Fruit fly (Drosophila melanogaster) whole organism, embryonic: Measurements from ENCODE around the gene asl.

Experiments used
- Bdp1 ChIP-seq: fragments of 200-800 bp; sonication (Bioruptor generic); optimal IDR thresholded peaks from 3 replicates; lab custom pipeline; 2016; ENCODE audit warnings: missing biosample characterization, missing genetic modification characterization
- CG10267 ChIP-seq: fragments of 200-800 bp; sonication (Bioruptor generic); optimal IDR thresholded peaks from 2 replicates; lab custom pipeline; 2018; ENCODE audit warnings: missing biosample characterization, mild to moderate bottlenecking, missing genetic modification characterization, moderate library complexity
- CG10274 ChIP-seq: fragments of 200-800 bp; sonication (Bioruptor generic); optimal IDR thresholded peaks from 3 replicates; lab custom pipeline; 2017; ENCODE audit warnings: missing biosample characterization, mild to moderate bottlenecking, missing genetic modification characterization
- CG11504 ChIP-seq: fragments of 200-800 bp; sonication (Bioruptor generic); optimal IDR thresholded peaks from 3 replicates; lab custom pipeline; 2019; ENCODE audit warnings: missing biosample characterization, mild to moderate bottlenecking, missing genetic modification characterization, moderate library complexity
- CG12155 ChIP-seq: fragments of 200-800 bp; sonication (Bioruptor generic); optimal IDR thresholded peaks from 3 replicates; lab custom pipeline; 2016; ENCODE audit warnings: missing biosample characterization, missing genetic modification characterization
- CG13424 ChIP-seq: fragments of 200-800 bp; sonication (Bioruptor generic); optimal IDR thresholded peaks from 2 replicates; lab custom pipeline; 2019; ENCODE audit warnings: missing biosample characterization, mild to moderate bottlenecking, missing genetic modification characterization, moderate library complexity
- CG15696 ChIP-seq: fragments of 200-800 bp; sonication (Bioruptor generic); optimal IDR thresholded peaks from 2 replicates; lab custom pipeline; 2019; ENCODE audit warnings: missing biosample characterization, mild to moderate bottlenecking, missing genetic modification characterization, moderate library complexity
- CG16813 ChIP-seq: fragments of 200-800 bp; sonication (Bioruptor generic); IDR thresholded peaks from 3 replicates; pipeline ENCODE4 v1.3.6; 2022; ENCODE audit warnings: missing biosample characterization, missing genetic modification characterization; ENCODE audit not compliant: partially characterized antibody
- CG18764 ChIP-seq: fragments of 200-800 bp; sonication (Bioruptor generic); optimal IDR thresholded peaks from 3 replicates; lab custom pipeline; 2016; ENCODE audit warnings: missing biosample characterization, missing genetic modification characterization
- CG2120 ChIP-seq: fragments of 200-800 bp; sonication (Bioruptor generic); optimal IDR thresholded peaks from 3 replicates; lab custom pipeline; 2016; ENCODE audit warnings: missing biosample characterization, missing genetic modification characterization
- CG34422 ChIP-seq: fragments of 200-800 bp; sonication (Bioruptor generic); IDR thresholded peaks from 3 replicates; pipeline ENCODE4 v1.3.6; 2022; ENCODE audit warnings: missing biosample characterization, missing genetic modification characterization
- CG4424 ChIP-seq: fragments of 200-800 bp; sonication (Bioruptor generic); optimal IDR thresholded peaks from 3 replicates; lab custom pipeline; 2016; ENCODE audit warnings: missing biosample characterization, missing genetic modification characterization
- CG4820 ChIP-seq: fragments of 200-800 bp; sonication (Bioruptor generic); optimal IDR thresholded peaks from 3 replicates; lab custom pipeline; 2016; ENCODE audit warnings: missing biosample characterization, missing genetic modification characterization
- CG5245 ChIP-seq: fragments of 200-800 bp; sonication (Bioruptor generic); optimal IDR thresholded peaks from 3 replicates; lab custom pipeline; 2016; ENCODE audit warnings: missing biosample characterization, missing genetic modification characterization
- CG7839 ChIP-seq: fragments of 200-800 bp; sonication (Bioruptor generic); optimal IDR thresholded peaks from 3 replicates; lab custom pipeline; 2018; ENCODE audit warnings: missing biosample characterization, mild to moderate bottlenecking, missing genetic modification characterization, moderate library complexity
- CG8089 ChIP-seq: fragments of 200-800 bp; sonication (Bioruptor generic); optimal IDR thresholded peaks from 3 replicates; lab custom pipeline; 2016; ENCODE audit warnings: missing biosample characterization, missing genetic modification characterization
- CG8924 ChIP-seq: fragments of 200-800 bp; optimal IDR thresholded peaks from 3 replicates; lab custom pipeline; 2019; ENCODE audit warnings: missing biosample characterization, mild to moderate bottlenecking, missing genetic modification characterization, moderate library complexity
- CG9437 ChIP-seq: fragments of 200-800 bp; sonication (Bioruptor generic); optimal IDR thresholded peaks from 2 replicates; lab custom pipeline; 2018; ENCODE audit warnings: missing biosample characterization, mild to moderate bottlenecking, missing genetic modification characterization
- CG9876 ChIP-seq: fragments of 200-800 bp; sonication (Bioruptor generic); optimal IDR thresholded peaks from 2 replicates; lab custom pipeline; 2016; ENCODE audit warnings: missing biosample characterization, missing genetic modification characterization
- D19A ChIP-seq: fragments of 200-800 bp; optimal IDR thresholded peaks from 3 replicates; lab custom pipeline; 2019; ENCODE audit warnings: missing biosample characterization, mild to moderate bottlenecking, missing genetic modification characterization, moderate library complexity
- Dip3 ChIP-seq: fragments of 200-800 bp; sonication (Bioruptor generic); optimal IDR thresholded peaks from 3 replicates; lab custom pipeline; 2016; ENCODE audit warnings: missing biosample characterization, missing genetic modification characterization
- Dref ChIP-seq: fragments of 200-800 bp; sonication (Bioruptor generic); IDR thresholded peaks from 2 replicates; pipeline ENCODE4 v1.3.6; 2022; ENCODE audit warnings: missing biosample characterization, missing genetic modification characterization
- Fer1 ChIP-seq: fragments of 200-800 bp; sonication (Bioruptor generic); optimal IDR thresholded peaks from 2 replicates; lab custom pipeline; 2017; ENCODE audit warnings: missing biosample characterization, mild to moderate bottlenecking, missing genetic modification characterization
- Gsc ChIP-seq: fragments of 200-800 bp; sonication (Bioruptor generic); IDR thresholded peaks from 2 replicates; pipeline ENCODE4 v1.3.6; 2022; ENCODE audit warnings: missing biosample characterization, missing genetic modification characterization
- H15 ChIP-seq: fragments of 200-800 bp; sonication (Bioruptor generic); IDR thresholded peaks from 3 replicates; pipeline ENCODE4 v1.3.6; 2022; ENCODE audit warnings: missing biosample characterization, missing genetic modification characterization
- HmgD ChIP-seq: fragments of 200-800 bp; sonication (Bioruptor generic); optimal IDR thresholded peaks from 3 replicates; lab custom pipeline; 2016; ENCODE audit warnings: missing biosample characterization, missing genetic modification characterization
- Hr3 ChIP-seq: fragments of 200-800 bp; sonication (Bioruptor generic); optimal IDR thresholded peaks from 3 replicates; lab custom pipeline; 2016; ENCODE audit warnings: missing biosample characterization, missing genetic modification characterization
- Hr78 ChIP-seq, 2 experiments: fragments of 200-800 bp in 1 of 2; fragments of >200 bp in 1 of 2; sonication (Bioruptor generic) in 1 of 2; optimal IDR thresholded peaks; 2 replicates each; lab custom pipeline; 2017 to 2019; ENCODE audit warnings: missing biosample characterization in 2 of 2, missing genetic modification characterization in 2 of 2, mild to moderate bottlenecking in 1 of 2, moderate library complexity in 1 of 2
- Hsf ChIP-seq: fragments of 200-800 bp; sonication (Bioruptor generic); optimal IDR thresholded peaks from 3 replicates; lab custom pipeline; 2016; ENCODE audit warnings: missing biosample characterization, missing genetic modification characterization
- Myb ChIP-seq: fragments of 200-800 bp; sonication (Bioruptor generic); optimal IDR thresholded peaks from 2 replicates; lab custom pipeline; 2016; ENCODE audit warnings: missing biosample characterization, missing genetic modification characterization
- NC2β ChIP-seq: fragments of 200-800 bp; sonication (Bioruptor generic); optimal IDR thresholded peaks from 2 replicates; lab custom pipeline; 2016; ENCODE audit warnings: missing biosample characterization, missing genetic modification characterization
- NFAT ChIP-seq: fragments of 200-800 bp; sonication (Bioruptor generic); IDR thresholded peaks from 2 replicates; pipeline ENCODE4 v1.3.6; 2022; ENCODE audit warnings: missing biosample characterization, missing genetic modification characterization
- Nf-YC ChIP-seq: fragments of 200-800 bp; optimal IDR thresholded peaks from 3 replicates; lab custom pipeline; 2019; ENCODE audit warnings: missing biosample characterization, mild to moderate bottlenecking, missing genetic modification characterization, moderate library complexity
- Oaz ChIP-seq: fragments of 200-800 bp; sonication (Bioruptor generic); IDR thresholded peaks from 2 replicates; pipeline ENCODE4 v1.3.6; 2022; ENCODE audit warnings: missing biosample characterization, missing genetic modification characterization
- Tbp ChIP-seq: fragments of >200 bp; optimal IDR thresholded peaks from 2 replicates; lab custom pipeline; 2018; ENCODE audit warnings: missing biosample characterization, missing genetic modification characterization
- Vsx1 ChIP-seq: fragments of 200-800 bp; sonication (Bioruptor generic); optimal IDR thresholded peaks from 2 replicates; lab custom pipeline; 2017; ENCODE audit warnings: missing biosample characterization, mild to moderate bottlenecking, missing genetic modification characterization, missing genetic modification reagents
- Xbp1 ChIP-seq: fragments of 200-800 bp; sonication (Bioruptor generic); optimal IDR thresholded peaks from 3 replicates; lab custom pipeline; 2016; ENCODE audit warnings: missing biosample characterization, mild to moderate bottlenecking, missing genetic modification characterization
- ac ChIP-seq: fragments of 200-800 bp; sonication (Bioruptor generic); optimal IDR thresholded peaks from 3 replicates; lab custom pipeline; 2017; ENCODE audit warnings: missing biosample characterization, mild to moderate bottlenecking, missing genetic modification characterization
- crp ChIP-seq, 2 experiments: fragments of 200-800 bp; sonication (Bioruptor generic); optimal IDR thresholded peaks; 2 replicates in 1 of 2; 3 replicates in 1 of 2; lab custom pipeline; 2017; ENCODE audit warnings: missing biosample characterization in 2 of 2, missing genetic modification characterization in 2 of 2, mild to moderate bottlenecking in 1 of 2, moderate library complexity in 1 of 2
- dmrt11E ChIP-seq: fragments of 200-800 bp; sonication (Bioruptor generic); optimal IDR thresholded peaks from 3 replicates; lab custom pipeline; 2018; ENCODE audit warnings: missing biosample characterization, mild to moderate bottlenecking, missing genetic modification characterization, moderate library complexity
- gem ChIP-seq: fragments of 200-800 bp; sonication (Bioruptor generic); optimal IDR thresholded peaks from 2 replicates; lab custom pipeline; 2019; ENCODE audit warnings: missing biosample characterization, mild to moderate bottlenecking, missing genetic modification characterization, moderate library complexity
- gro ChIP-seq: fragments of 200-800 bp; sonication (Bioruptor generic); optimal IDR thresholded peaks from 2 replicates; lab custom pipeline; 2016; ENCODE audit warnings: missing biosample characterization, missing genetic modification characterization
- hkb ChIP-seq, 2 experiments: fragments of 200-800 bp in 1 of 2; fragments of >200 bp in 1 of 2; sonication (Bioruptor generic) in 1 of 2; IDR thresholded peaks in 1 of 2; optimal IDR thresholded peaks in 1 of 2; 2 replicates each; pipeline versions ENCODE4 v1.3.6 to Lab custom; 2017 to 2022; ENCODE audit warnings: missing biosample characterization in 1 of 2, missing genetic modification characterization in 1 of 2
- ind ChIP-seq: fragments of 200-800 bp; sonication (Bioruptor generic); optimal IDR thresholded peaks from 3 replicates; lab custom pipeline; 2016; ENCODE audit warnings: missing biosample characterization, missing genetic modification characterization
- inv ChIP-seq: fragments of 200-800 bp; sonication (Bioruptor generic); IDR thresholded peaks from 2 replicates; pipeline ENCODE4 v1.3.6; 2022; ENCODE audit warnings: missing biosample characterization, missing genetic modification characterization; ENCODE audit not compliant: partially characterized antibody
- lbe ChIP-seq: fragments of 200-800 bp; sonication (Bioruptor generic); optimal IDR thresholded peaks from 2 replicates; lab custom pipeline; 2016; ENCODE audit warnings: missing biosample characterization, mild to moderate bottlenecking, missing genetic modification characterization
- sqz ChIP-seq: fragments of 200-800 bp; sonication (Bioruptor generic); optimal IDR thresholded peaks from 3 replicates; lab custom pipeline; 2018; ENCODE audit warnings: missing biosample characterization, mild to moderate bottlenecking, missing genetic modification characterization
- sr ChIP-seq: fragments of 200-800 bp; sonication (Bioruptor generic); IDR thresholded peaks from 3 replicates; pipeline ENCODE4 v1.3.6; 2022; ENCODE audit warnings: missing biosample characterization, missing genetic modification characterization
- stwl ChIP-seq: fragments of 200-800 bp; sonication (Bioruptor generic); optimal IDR thresholded peaks from 3 replicates; lab custom pipeline; 2018; ENCODE audit warnings: missing biosample characterization, mild to moderate bottlenecking, missing genetic modification characterization, moderate library complexity
- twi ChIP-seq: fragments of 200-800 bp; optimal IDR thresholded peaks from 2 replicates; lab custom pipeline; 2019; ENCODE audit warnings: missing biosample characterization, mild to moderate bottlenecking, missing genetic modification characterization, moderate library complexity
- vvl ChIP-seq: fragments of 200-800 bp; sonication (Bioruptor generic); IDR thresholded peaks from 2 replicates; pipeline ENCODE4 v1.3.6; 2022; ENCODE audit warnings: missing biosample characterization, missing genetic modification characterization

Gene asl

DNA sequence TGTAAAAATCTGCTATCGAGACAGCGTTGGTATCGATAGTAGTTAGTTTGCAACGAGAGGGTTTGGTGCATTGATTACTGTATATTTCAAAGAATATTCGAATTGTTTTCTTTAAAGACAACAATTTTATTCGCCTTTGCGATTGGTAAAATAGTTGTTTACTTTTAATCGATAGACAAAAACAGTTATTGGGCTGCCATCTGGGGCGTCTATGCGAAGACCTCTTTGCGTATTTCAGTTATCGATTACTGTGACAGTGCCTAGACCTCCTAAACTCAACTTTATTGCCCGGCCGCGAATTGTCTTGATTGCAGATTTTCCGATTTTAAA lies 6.7 kb upstream of the asl start, which contains the start of gene Atu (continued):
- TF ChIP-seq dmrt11E (tag; lab: Kevin White, UChicago) (peak; percentile 15), stwl (tag; lab: Kevin White, UChicago) (peak; percentile 60), HmgD (peak; percentile 51), D19A (tag; lab: Kevin White, UChicago) (peak; percentile 33), NC2β (GFP tag; lab: Kevin White, UChicago) (peak; percentile 39), CG7839 (tag; lab: Kevin White, UChicago) (no peak), Myb (GFP tag; lab: Kevin White, UChicago) (peak; percentile 63), Hsf (GFP tag; lab: Kevin White, UChicago) (peak; percentile 16), Dref (GFP tag; lab: Robert Waterston, UW) (peak; percentile 86), CG8924 (tag; lab: Kevin White, UChicago) (peak; percentile 33), Bdp1 (no peak), Hr78 (GFP tag; optimal IDR thresholded peaks at IDR 0.05; lab: Kevin White, UChicago) (peak in 1 of 2 experiments; percentile 22), ac (no peak), hkb (optimal IDR thresholded peaks at IDR 0.05; lab: Kevin White, UChicago) (peak; percentile 73), hkb (GFP tag; IDR thresholded peaks at IDR 0.05; lab: Robert Waterston, UW) (no peak), twi (tag; lab: Kevin White, UChicago) (peak; percentile 31), CG9437 (peak; percentile 24), Oaz (GFP tag; lab: Robert Waterston, UW) (no peak), CG11504 (tag; lab: Kevin White, UChicago) (no peak), CG10274 (GFP tag; lab: Kevin White, UChicago) (no peak), CG34422 (GFP tag; lab: Robert Waterston, UW) (peak; percentile 39; the same call in 1 of the 3 replicates), lbe (GFP tag; lab: Kevin White, UChicago) (peak; percentile 54), inv (GFP tag; lab: Robert Waterston, UW) (peak; percentile 90), Fer1 (GFP tag; lab: Kevin White, UChicago) (peak; percentile 3), Dip3 (GFP tag; lab: Kevin White, UChicago) (peak; percentile 2), gro (GFP tag; lab: Kevin White, UChicago) (peak; percentile 25), CG16813 (GFP tag; lab: Robert Waterston, UW) (peak; percentile 93), CG15696 (tag; lab: Kevin White, UChicago) (peak; percentile 12), NFAT (no peak), Nf-YC (tag; lab: Kevin White, UChicago) (peak; percentile 52), CG9876 (GFP tag; lab: Kevin White, UChicago) (no peak), CG2120 (GFP tag; lab: Kevin White, UChicago) (peak; percentile 72), sr (GFP tag; lab: Robert Waterston, UW) (no peak), CG4424 (peak; percentile 17), CG18764 (GFP tag; lab: Kevin White, UChicago) (peak; percentile 29), Tbp (GFP tag; lab: Kevin White, UChicago) (peak; percentile 26), Gsc (no peak), CG13424 (peak; percentile 39), vvl (GFP tag; lab: Robert Waterston, UW) (no peak), CG12155 (GFP tag; lab: Kevin White, UChicago) (peak; percentile 72), gem (tag; lab: Kevin White, UChicago) (no peak), crp (GFP tag; optimal IDR thresholded peaks at IDR 0.05; lab: Kevin White, UChicago) (peak in 1 of 2 experiments; percentile 42), CG4820 (GFP tag; lab: Kevin White, UChicago) (peak; percentile 61), CG8089 (GFP tag; lab: Kevin White, UChicago) (peak; percentile 46), Vsx1 (no peak), ind (peak; percentile 43), H15 (GFP tag; lab: Robert Waterston, UW) (no peak), Hr3 (peak; percentile 42), Xbp1 (GFP tag; lab: Kevin White, UChicago) (peak; percentile 47), CG5245 (no peak), sqz (GFP tag; lab: Kevin White, UChicago) (peak; percentile 8), CG10267 (tag; lab: Kevin White, UChicago) (peak; percentile 61)
